Worm (Caenorhabditis elegans): Measurements from ENCODE around the gene oac-39.

Gene oac-39

ce11 chrV:203855-204432, 47.6 kb downstream of the oac-39 start, which contains the start of gene lec-12:
Gene lec-12, plus strand, starts transcription at chrV:204382.
- TF ChIP-seq ztf-29 (GFP tag; IDR thresholded peaks at IDR 0.05) (no peak), med-1 (GFP tag; optimal IDR thresholded peaks at IDR 0.05; ENCODE audit: insufficient read depth) (no peak), flt-1 (GFP tag; IDR thresholded peaks at IDR 0.05) (no peak), klf-2 (GFP tag; conservative IDR thresholded peaks at IDR 0.05) (no peak), ref-1 (GFP tag; conservative IDR thresholded peaks at IDR 0.05) (no peak), cog-1 (tag; optimal IDR thresholded peaks at IDR 0.05) (no peak), T22C8.4 (GFP tag; IDR thresholded peaks at IDR 0.05) (no peak), ztf-23 (GFP tag; IDR thresholded peaks at IDR 0.05) (no peak), tab-1 (GFP tag; IDR thresholded peaks at IDR 0.05) (no peak)

ce11 chrV:201300-201699, 50.3 kb downstream of the oac-39 start, which contains the start of gene trpp-1:
Gene trpp-1, plus strand, starts transcription at chrV:201600.
- TF ChIP-seq T22C8.4 (GFP tag; IDR thresholded peaks at IDR 0.05) (no peak), ztf-29 (GFP tag; IDR thresholded peaks at IDR 0.05) (no peak), tab-1 (GFP tag; IDR thresholded peaks at IDR 0.05) (no peak)

Measured in whole organism, midembryonic.